Fruit fly (Drosophila melanogaster) S2 (cell line): ENCODE measurements around the gene CG4229.

ENCODE experiments used
- CG8478 ChIP-seq: fragments of >200 bp; optimal IDR thresholded peaks from 2 replicates; lab custom pipeline; 2018
- CTCF ChIP-seq, 2 experiments: fragments of >200 bp; optimal IDR thresholded peaks; 2 replicates each; lab custom pipeline; 2018

DNA sequence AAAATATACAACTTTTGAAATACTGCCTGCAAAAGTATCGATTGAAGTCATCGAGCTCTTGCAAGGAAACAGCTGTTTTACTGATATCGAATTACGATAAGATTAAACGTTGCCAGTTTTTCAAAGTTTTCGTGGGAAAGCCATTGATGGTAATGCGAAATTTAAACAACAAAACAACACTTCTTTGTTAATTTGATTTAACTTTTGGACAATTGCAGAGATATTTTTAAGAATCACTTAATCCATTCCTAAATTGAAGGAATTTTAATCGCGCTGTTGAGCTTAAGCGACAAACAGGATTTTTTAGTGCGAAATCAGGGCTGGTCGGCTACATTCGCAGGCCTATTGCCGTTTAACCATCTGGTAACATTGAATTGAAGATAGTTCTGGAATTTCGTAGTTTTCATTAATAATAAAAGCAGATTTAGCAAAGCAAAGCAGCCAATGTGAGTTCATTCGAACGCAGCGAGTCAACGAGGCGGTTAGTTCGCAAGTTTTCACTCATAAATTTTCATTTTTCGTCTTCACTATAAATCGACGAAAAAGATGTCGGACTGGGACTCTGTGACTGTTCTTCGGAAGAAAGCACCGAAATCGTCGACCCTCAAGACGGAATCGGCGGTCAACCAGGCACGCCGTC lies 17.8 kb downstream of the CG4229 start, which contains the start of gene mbf1:
- TF ChIP-seq CG8478 (lab: Kevin White, UChicago) (no peak), CTCF (optimal IDR thresholded peaks at IDR 0.05; lab: Kevin White, UChicago) (peak in 1 of 2 experiments; percentile 7)
